Fruit fly (Drosophila melanogaster) whole organism, prepupa: ENCODE data around the gene mor.
A peak's percentile ranks its signal among the peaks of the same experiment; 100 is the strongest.

ENCODE experiments used
- Blimp-1 ChIP-seq: fragments of 200-800 bp; sonication (Bioruptor generic); optimal IDR thresholded peaks from 3 replicates; lab custom pipeline; 2017; ENCODE audit warnings: missing biosample characterization, missing genetic modification characterization, mild to moderate bottlenecking, moderate library complexity, missing genetic modification reagents
- CG10669 ChIP-seq: fragments of 200-800 bp; sonication (Bioruptor generic); optimal IDR thresholded peaks from 3 replicates; lab custom pipeline; 2018; ENCODE audit warnings: missing biosample characterization, mild to moderate bottlenecking, missing genetic modification characterization, moderate library complexity
- CG11294 ChIP-seq: fragments of 200-800 bp; sonication (Bioruptor generic); IDR thresholded peaks from 2 replicates; pipeline ENCODE4 v1.3.6; 2022; ENCODE audit warnings: missing biosample characterization, missing genetic modification characterization
- CG11762 ChIP-seq: fragments of 200-800 bp; sonication (Bioruptor generic); optimal IDR thresholded peaks from 3 replicates; lab custom pipeline; 2016; ENCODE audit warnings: missing biosample characterization, missing genetic modification characterization; ENCODE audit not compliant: insufficient read depth
- CG1621 ChIP-seq: fragments of 200-800 bp; sonication (Bioruptor generic); optimal IDR thresholded peaks from 3 replicates; lab custom pipeline; 2018; ENCODE audit warnings: missing biosample characterization, mild to moderate bottlenecking, missing genetic modification characterization
- CG16779 ChIP-seq: fragments of 200-800 bp; sonication (Bioruptor generic); optimal IDR thresholded peaks from 3 replicates; lab custom pipeline; 2017; ENCODE audit warnings: missing biosample characterization, mild to moderate bottlenecking, missing genetic modification characterization
- CG3032 ChIP-seq: fragments of 200-800 bp; optimal IDR thresholded peaks from 2 replicates; lab custom pipeline; 2019; ENCODE audit warnings: missing biosample characterization, mild to moderate bottlenecking, missing genetic modification characterization, moderate library complexity
- CG34406 ChIP-seq: fragments of 200-800 bp; sonication (Bioruptor generic); optimal IDR thresholded peaks from 3 replicates; lab custom pipeline; 2016; ENCODE audit warnings: missing biosample characterization, missing genetic modification characterization
- CG6163 ChIP-seq: fragments of 200-800 bp; sonication (Bioruptor generic); IDR thresholded peaks from 3 replicates; pipeline ENCODE4 v1.3.6; 2022; ENCODE audit warnings: missing biosample characterization, missing genetic modification characterization
- CG6808 ChIP-seq: fragments of 200-800 bp; sonication (Bioruptor generic); optimal IDR thresholded peaks from 3 replicates; lab custom pipeline; 2017; ENCODE audit warnings: missing biosample characterization, missing genetic modification characterization, mild to moderate bottlenecking, moderate library complexity, missing genetic modification reagents
- CG6854 ChIP-seq: fragments of 200-800 bp; sonication (Bioruptor generic); optimal IDR thresholded peaks from 2 replicates; lab custom pipeline; 2017; ENCODE audit warnings: missing biosample characterization, mild to moderate bottlenecking, missing genetic modification characterization
- CG7368 ChIP-seq: fragments of 200-800 bp; sonication (Bioruptor generic); optimal IDR thresholded peaks from 3 replicates; lab custom pipeline; 2016; ENCODE audit warnings: missing biosample characterization, missing genetic modification characterization
- CG8632 ChIP-seq: fragments of 200-800 bp; sonication (Bioruptor generic); optimal IDR thresholded peaks from 3 replicates; lab custom pipeline; 2016; ENCODE audit warnings: missing biosample characterization, missing genetic modification characterization
- CG9139 ChIP-seq: fragments of 200-800 bp; sonication (Bioruptor generic); optimal IDR thresholded peaks from 3 replicates; lab custom pipeline; 2017; ENCODE audit warnings: missing biosample characterization, mild to moderate bottlenecking, missing genetic modification characterization
- Eip75B ChIP-seq: fragments of 200-800 bp; sonication (Bioruptor generic); optimal IDR thresholded peaks from 3 replicates; lab custom pipeline; 2016; ENCODE audit warnings: missing biosample characterization, missing genetic modification characterization
- Eip78C ChIP-seq: fragments of 200-800 bp; sonication (Bioruptor generic); peaks from one replicate; lab custom pipeline; 2016; ENCODE audit warnings: missing biosample characterization, missing genetic modification characterization
- Eip93F ChIP-seq: fragments of 200-800 bp; sonication (Bioruptor generic); optimal IDR thresholded peaks from 2 replicates; lab custom pipeline; 2016; ENCODE audit warnings: missing biosample characterization, mild to moderate bottlenecking, missing genetic modification characterization
- Gug ChIP-seq: fragments of 200-800 bp; sonication (Bioruptor generic); IDR thresholded peaks from 2 replicates; pipeline ENCODE4 v1.3.6; 2022; ENCODE audit warnings: missing biosample characterization, missing genetic modification characterization
- Hr38 ChIP-seq: sonication (Bioruptor generic); optimal IDR thresholded peaks from 2 replicates; lab custom pipeline; 2016; ENCODE audit warnings: missing biosample characterization, missing genetic modification characterization
- Met ChIP-seq: fragments of 200-800 bp; sonication (Bioruptor generic); optimal IDR thresholded peaks from 3 replicates; lab custom pipeline; 2016; ENCODE audit warnings: missing biosample characterization, missing genetic modification characterization
- Sox102F ChIP-seq: fragments of 200-800 bp; sonication (Bioruptor generic); optimal IDR thresholded peaks from 2 replicates; lab custom pipeline; 2016; ENCODE audit warnings: missing biosample characterization, mild to moderate bottlenecking, missing genetic modification characterization
- Sox14 ChIP-seq: fragments of 200-800 bp; sonication (Bioruptor generic); optimal IDR thresholded peaks from 3 replicates; lab custom pipeline; 2016; ENCODE audit warnings: missing biosample characterization, missing genetic modification characterization
- achi ChIP-seq: fragments of 200-800 bp; sonication (Bioruptor generic); optimal IDR thresholded peaks from 3 replicates; lab custom pipeline; 2016; ENCODE audit warnings: missing biosample characterization, missing genetic modification characterization
- acj6 ChIP-seq: fragments of 200-800 bp; sonication (Bioruptor generic); optimal IDR thresholded peaks from 3 replicates; lab custom pipeline; 2016; ENCODE audit warnings: missing biosample characterization, missing genetic modification characterization
- eg ChIP-seq: fragments of 200-800 bp; sonication (Bioruptor generic); IDR thresholded peaks from 3 replicates; pipeline ENCODE4 v1.3.6; 2022; ENCODE audit warnings: missing biosample characterization, missing genetic modification characterization
- fd59A ChIP-seq: fragments of 200-800 bp; sonication (Bioruptor generic); optimal IDR thresholded peaks from 2 replicates; lab custom pipeline; 2017; ENCODE audit warnings: missing biosample characterization, mild to moderate bottlenecking, missing genetic modification characterization, missing genetic modification reagents
- fkh ChIP-seq: fragments of 200-800 bp; sonication (Bioruptor generic); optimal IDR thresholded peaks from 3 replicates; lab custom pipeline; 2017; ENCODE audit warnings: missing biosample characterization, mild to moderate bottlenecking, missing genetic modification characterization, moderate library complexity
- salr ChIP-seq, 2 experiments: fragments of 200-800 bp; sonication (Bioruptor generic); optimal IDR thresholded peaks; 3 replicates each; lab custom pipeline; 2016 to 2018; ENCODE audit warnings: missing biosample characterization in 2 of 2, missing genetic modification characterization in 2 of 2, mild to moderate bottlenecking in 1 of 2
- ss ChIP-seq, 2 experiments: fragments of 200-800 bp; sonication (Bioruptor generic); optimal IDR thresholded peaks; 2 replicates in 1 of 2; 3 replicates in 1 of 2; lab custom pipeline; 2017 to 2018; ENCODE audit warnings: mild to moderate bottlenecking in 2 of 2, missing biosample characterization in 2 of 2, missing genetic modification characterization in 2 of 2, moderate library complexity in 1 of 2
- vri ChIP-seq: fragments of 200-800 bp; sonication (Bioruptor generic); optimal IDR thresholded peaks from 3 replicates; lab custom pipeline; 2016; ENCODE audit warnings: missing biosample characterization, mild to moderate bottlenecking, missing genetic modification characterization

mor gene

dm6 chr3R:15947605-15948004 is 25.1 kb downstream of the mor start:
- TF ChIP-seq Eip75B (GFP tag; lab: Kevin White, UChicago): no peak
- TF ChIP-seq CG6163 (GFP tag; lab: Robert Waterston, UW): 0 out of 3 replicates have a peak, but pooled peaks have one; percentile 33

DNA sequence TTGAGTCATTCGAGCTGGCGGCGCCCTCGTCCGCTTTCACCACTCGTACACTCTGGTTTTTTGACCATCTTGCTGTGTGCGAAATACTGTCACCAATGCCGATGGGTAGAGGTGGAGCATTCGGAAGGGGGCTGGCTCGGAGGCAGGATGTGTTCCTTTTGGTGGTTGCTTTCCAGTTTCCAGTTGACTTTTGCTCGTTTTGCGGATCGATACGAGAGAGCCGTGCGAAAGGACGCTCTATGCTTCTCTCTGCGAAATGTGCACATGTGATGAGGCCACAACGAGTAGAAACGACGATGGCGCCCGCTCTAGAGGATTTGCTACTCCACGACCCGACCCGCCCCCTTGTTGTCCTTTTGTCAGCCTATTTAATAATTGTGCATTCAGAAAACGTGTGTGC is 35.0 kb downstream of the mor start:
- TF ChIP-seq eg (GFP tag; lab: Robert Waterston, UW) (0 out of 3 replicates have a peak, but pooled peaks have one; percentile 14), CG10669 (GFP tag; lab: Kevin White, UChicago) (no peak)

DNA sequence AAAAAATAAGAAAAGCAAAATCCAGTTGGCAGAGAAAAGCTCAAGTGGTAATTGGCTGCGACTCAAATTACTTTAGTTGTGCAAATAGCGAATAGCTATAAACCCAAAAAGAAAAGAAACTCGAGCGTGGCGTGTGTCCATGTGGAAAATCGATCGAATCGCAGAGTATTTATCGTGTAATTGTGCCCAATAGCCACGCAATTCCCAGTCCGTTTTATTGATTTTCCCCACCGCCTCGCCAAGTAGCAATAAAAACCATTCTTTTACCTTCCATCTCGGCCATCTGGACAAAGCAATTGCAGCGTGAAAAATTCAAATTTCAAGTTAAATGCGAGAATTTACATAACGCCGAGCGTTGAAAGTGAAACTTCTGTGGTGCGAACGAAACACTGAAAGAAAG is 37.2 kb downstream of the mor start:
- TF ChIP-seq Blimp-1 (GFP tag; lab: Kevin White, UChicago): no peak
- no peak for TF ChIP-seq CG1621 (tag; lab: Kevin White, UChicago)
- TF ChIP-seq CG6854 (GFP tag; lab: Kevin White, UChicago): no peak
- TF ChIP-seq acj6 (GFP tag; lab: Kevin White, UChicago): no peak
- TF ChIP-seq Sox102F (GFP tag; lab: Kevin White, UChicago): no peak
- no peak for TF ChIP-seq CG3032
- TF ChIP-seq CG11294 (GFP tag; lab: Robert Waterston, UW): no peak
- no peak for TF ChIP-seq Gug (GFP tag; lab: Robert Waterston, UW)
- no peak for TF ChIP-seq achi (GFP tag; lab: Kevin White, UChicago)
- TF ChIP-seq fd59A (GFP tag; lab: Kevin White, UChicago): no peak
- TF ChIP-seq, all 60 proteins: peak for 0

DNA sequence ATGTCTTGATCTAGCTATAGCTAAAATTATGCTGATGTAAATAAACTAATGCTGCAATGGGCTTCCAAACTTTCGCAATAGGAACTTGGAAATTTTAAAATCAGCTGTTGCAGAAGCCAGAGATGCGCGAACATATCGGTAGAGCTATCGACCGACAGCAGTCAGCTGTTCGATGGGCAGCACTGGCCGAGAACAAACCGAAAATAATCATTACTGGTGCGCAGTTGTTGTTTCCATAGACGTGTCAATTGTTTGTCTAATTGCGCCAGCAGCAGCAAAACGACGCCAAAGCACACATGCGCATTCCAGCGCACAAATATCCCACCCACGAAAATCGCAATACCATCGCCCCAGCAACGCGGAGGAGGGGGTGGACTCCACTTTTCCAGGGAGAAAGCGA is 37.8 kb downstream of the mor start, which contains the start of gene Sap47:
Gene Sap47, plus strand, starts transcription at position 149 of the 400 bp plus-strand sequence.
- TF ChIP-seq Eip78C (peak; percentile 38), CG6808 (GFP tag; lab: Kevin White, UChicago) (peak; percentile 100), fkh (GFP tag; lab: Kevin White, UChicago) (peak; percentile 71), CG11294 (GFP tag; lab: Robert Waterston, UW) (0 out of 2 replicates have a peak, but pooled peaks have one; percentile 17), Eip93F (GFP tag; lab: Kevin White, UChicago) (no peak), acj6 (GFP tag; lab: Kevin White, UChicago) (no peak), eg (GFP tag; lab: Robert Waterston, UW) (0 out of 3 replicates have a peak, but pooled peaks have one; percentile 11)
- TF ChIP-seq, all 60 proteins: peak for 5

DNA sequence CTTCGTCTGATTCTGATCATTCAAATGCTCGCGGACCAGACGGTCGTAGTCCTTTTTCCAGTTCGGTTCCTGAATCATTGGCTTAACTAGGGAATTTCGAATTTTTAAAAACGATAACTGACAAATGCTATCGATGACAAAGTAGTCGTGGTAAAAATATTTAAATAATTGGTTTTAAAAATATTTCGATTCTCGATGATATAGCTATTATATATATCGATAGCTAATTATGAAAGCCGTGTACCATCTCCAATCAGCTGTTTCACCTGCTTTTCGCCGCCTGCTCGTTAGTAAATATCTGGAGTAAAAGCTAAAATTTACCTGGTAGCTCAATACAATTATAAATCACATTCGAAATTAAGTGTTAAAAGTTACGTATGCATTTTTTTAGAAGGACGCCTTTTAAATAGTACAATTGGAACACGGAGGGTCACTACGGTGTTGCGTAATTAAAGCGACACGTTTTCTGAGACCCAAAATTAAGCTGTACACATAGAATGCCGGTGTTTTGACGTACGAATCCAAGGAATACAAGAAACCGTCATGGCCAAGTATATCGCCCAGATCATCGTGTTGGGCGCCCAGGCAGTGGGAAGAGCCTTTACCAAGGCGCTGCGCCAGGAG is 39.0 kb downstream of the mor start, which contains the start of the genes CG5478 and blp:
Gene CG5478, minus strand, starts transcription at position 126 of the 624 bp plus-strand sequence.
Gene blp, plus strand, starts transcription at position 239 of the 624 bp plus-strand sequence.
- no peak for TF ChIP-seq ss (GFP tag; optimal IDR thresholded peaks at IDR 0.05; lab: Kevin White, UChicago)
- TF ChIP-seq CG7368 (GFP tag; lab: Kevin White, UChicago): no peak
- no peak for TF ChIP-seq Met (GFP tag; lab: Kevin White, UChicago)
- peak; percentile 8 for TF ChIP-seq Eip78C
- peak; percentile 37 for TF ChIP-seq fkh (GFP tag; lab: Kevin White, UChicago)
- no peak for TF ChIP-seq CG11762 (GFP tag; lab: Kevin White, UChicago)
- TF ChIP-seq Hr38 (GFP tag; lab: Kevin White, UChicago): no peak
- no peak for TF ChIP-seq CG9139 (GFP tag; lab: Kevin White, UChicago)
- TF ChIP-seq CG6808 (GFP tag; lab: Kevin White, UChicago): peak; percentile 73

DNA sequence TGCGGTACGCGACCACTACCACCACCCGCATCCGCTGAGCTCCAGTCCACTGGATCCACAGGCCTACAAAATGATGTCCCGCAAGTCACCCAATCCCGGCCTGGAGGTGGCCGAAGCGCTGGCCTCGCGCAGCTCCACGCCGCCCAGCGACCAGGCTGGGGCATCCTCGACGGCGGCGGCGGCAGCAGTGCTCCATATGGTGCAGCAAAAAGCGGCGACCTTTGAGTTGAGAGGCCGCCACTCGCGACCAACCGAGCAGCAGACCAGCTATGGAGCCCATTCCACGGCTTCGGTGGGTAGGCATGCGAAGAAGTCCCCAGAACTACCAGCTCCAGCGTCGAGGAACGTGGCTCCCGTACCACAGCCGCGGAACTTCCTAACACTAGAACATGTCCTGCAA is 42.7 kb downstream of the mor start:
- TF ChIP-seq CG6163 (GFP tag; lab: Robert Waterston, UW) (no peak), CG34406 (GFP tag; lab: Kevin White, UChicago) (no peak), Blimp-1 (GFP tag; lab: Kevin White, UChicago) (no peak), CG8632 (GFP tag; lab: Kevin White, UChicago) (no peak), vri (GFP tag; lab: Kevin White, UChicago) (no peak), CG3032 (no peak), salr (GFP tag; optimal IDR thresholded peaks at IDR 0.05; lab: Kevin White, UChicago) (no peak), Sox14 (GFP tag; lab: Kevin White, UChicago) (no peak), CG16779 (tag; lab: Kevin White, UChicago) (no peak), Eip93F (GFP tag; lab: Kevin White, UChicago) (no peak)
